Fruit fly (Drosophila melanogaster): ENCODE data around the gene CG32022.
A peak's percentile ranks its signal among the peaks of the same experiment; 100 is the strongest.

CG32022 gene

DNA sequence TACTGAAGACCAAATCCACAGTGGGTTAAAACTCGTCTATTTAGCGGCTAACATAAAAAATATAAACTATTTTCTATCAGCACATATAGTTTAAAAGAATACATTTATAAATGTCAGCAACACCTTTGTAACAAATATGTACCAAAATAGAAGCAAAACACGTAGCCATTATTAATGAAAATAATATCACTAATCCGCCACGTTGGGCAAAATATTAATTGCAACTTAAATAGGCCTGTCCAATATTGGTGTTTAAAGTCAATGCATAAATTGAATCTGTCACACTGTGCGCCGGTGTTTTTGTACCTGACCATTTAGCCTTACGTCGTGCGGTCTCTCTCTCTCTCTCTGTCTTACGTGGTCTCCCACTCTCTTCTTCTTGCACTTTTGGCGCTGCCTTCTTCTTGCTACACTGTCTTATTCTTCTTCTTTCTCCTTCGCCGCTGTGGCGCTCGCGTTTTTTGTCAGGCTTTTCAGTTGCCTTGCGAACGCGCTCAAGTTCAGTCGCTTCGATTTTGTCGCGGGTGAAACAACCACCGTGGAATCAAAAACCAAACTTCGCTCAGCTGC is 45.0 kb upstream of the CG32022 start (continued):
- TF ChIP-seq Abd-B (GFP tag; optimal IDR thresholded peaks at IDR 0.05) (peak; percentile 84), Mad (GFP tag; optimal IDR thresholded peaks at IDR 0.05) (peak; percentile 97), pros (GFP tag; optimal IDR thresholded peaks at IDR 0.05) (peak; percentile 93), Gsc (GFP tag; IDR thresholded peaks at IDR 0.05) (peak; percentile 96), ssp (GFP tag; IDR thresholded peaks at IDR 0.05) (peak; percentile 93), sens (GFP tag) (peak; percentile 100), unc-4 (GFP tag; IDR thresholded peaks at IDR 0.05; ENCODE audit: partially characterized antibody) (0 out of 2 replicates have a peak, but pooled peaks have one; percentile 30), CG4328 (GFP tag; optimal IDR thresholded peaks at IDR 0.05) (peak; percentile 96), seq (GFP tag; IDR thresholded peaks at IDR 0.05) (peak; percentile 98), CG16813 (GFP tag; IDR thresholded peaks at IDR 0.05; ENCODE audit: partially characterized antibody) (peak; percentile 59), nom (GFP tag; optimal IDR thresholded peaks at IDR 0.05) (peak; percentile 86), Dll (GFP tag; IDR thresholded peaks at IDR 0.05; ENCODE audit: partially characterized antibody) (peak; percentile 49; the same call in 2 of the 4 replicates), bigmax (GFP tag; optimal IDR thresholded peaks at IDR 0.05) (no peak), sna (GFP tag; IDR thresholded peaks at IDR 0.05; ENCODE audit: partially characterized antibody) (no peak), Asciz (GFP tag; optimal IDR thresholded peaks at IDR 0.05) (peak; percentile 96), CG18599 (GFP tag; optimal IDR thresholded peaks at IDR 0.05) (peak; percentile 98), CG18011 (GFP tag; optimal IDR thresholded peaks at IDR 0.05) (peak; percentile 90), HmgD (GFP tag; optimal IDR thresholded peaks at IDR 0.05) (peak; percentile 82), CG12104 (GFP tag; optimal IDR thresholded peaks at IDR 0.05) (peak; percentile 93), dysf (GFP tag; IDR thresholded peaks at IDR 0.05) (peak; percentile 99), Ravus (GFP tag; IDR thresholded peaks at IDR 0.05) (peak; percentile 88), pho (GFP tag; optimal IDR thresholded peaks at IDR 0.05) (peak; percentile 98), hb (GFP tag; IDR thresholded peaks at IDR 0.05; ENCODE audit: partially characterized antibody) (peak; percentile 59; the same call in 1 of the 3 replicates), CG6175 (GFP tag; IDR thresholded peaks at IDR 0.05) (peak; percentile 97), CG15073 (GFP tag; optimal IDR thresholded peaks at IDR 0.05) (peak; percentile 90), CG8359 (GFP tag; optimal IDR thresholded peaks at IDR 0.05; ENCODE audit: borderline replicate concordance) (peak; percentile 87), grau (tag; optimal IDR thresholded peaks at IDR 0.05) (peak; percentile 98), gro (GFP tag; optimal IDR thresholded peaks at IDR 0.05) (peak; percentile 88), CG12769 (tag; optimal IDR thresholded peaks at IDR 0.05) (peak; percentile 98), Ssrp (tag; optimal IDR thresholded peaks at IDR 0.05) (peak; percentile 99), Spps (tag; optimal IDR thresholded peaks at IDR 0.05) (peak; percentile 94), CG32767 (GFP tag; IDR thresholded peaks at IDR 0.05) (peak; percentile 96), ac (GFP tag; optimal IDR thresholded peaks at IDR 0.05) (peak; percentile 79), CG13287 (GFP tag; IDR thresholded peaks at IDR 0.05; ENCODE audit: partially characterized antibody) (peak; percentile 66), CG9797 (GFP tag; optimal IDR thresholded peaks at IDR 0.05) (peak; percentile 45), CG1602 (GFP tag; optimal IDR thresholded peaks at IDR 0.05) (peak; percentile 98), nerfin-1 (tag; optimal IDR thresholded peaks at IDR 0.05) (peak; percentile 91), pum (GFP tag; optimal IDR thresholded peaks at IDR 0.05) (peak; percentile 92), CG4282 (GFP tag; optimal IDR thresholded peaks at IDR 0.05) (peak; percentile 97), wdn (GFP tag; IDR thresholded peaks at IDR 0.05) (peak; percentile 95), h (optimal IDR thresholded peaks at IDR 0.05) (no peak), cato (GFP tag; optimal IDR thresholded peaks at IDR 0.05; ENCODE audit: borderline replicate concordance) (peak; percentile 98), HmgZ (tag; optimal IDR thresholded peaks at IDR 0.05) (peak; percentile 99), disco-r (GFP tag; optimal IDR thresholded peaks at IDR 0.05) (peak; percentile 97), z (GFP tag; IDR thresholded peaks at IDR 0.05) (no peak), CG4617 (GFP tag; optimal IDR thresholded peaks at IDR 0.05; ENCODE audit: borderline replicate concordance) (peak; percentile 97), CG15696 (tag; optimal IDR thresholded peaks at IDR 0.05) (peak; percentile 64), Side (GFP tag; optimal IDR thresholded peaks at IDR 0.05) (peak; percentile 96), da (GFP tag; optimal IDR thresholded peaks at IDR 0.05) (peak; percentile 96)
